Fruit fly (Drosophila melanogaster): Measurements from ENCODE around the gene Kots.

The Kots gene

DNA sequence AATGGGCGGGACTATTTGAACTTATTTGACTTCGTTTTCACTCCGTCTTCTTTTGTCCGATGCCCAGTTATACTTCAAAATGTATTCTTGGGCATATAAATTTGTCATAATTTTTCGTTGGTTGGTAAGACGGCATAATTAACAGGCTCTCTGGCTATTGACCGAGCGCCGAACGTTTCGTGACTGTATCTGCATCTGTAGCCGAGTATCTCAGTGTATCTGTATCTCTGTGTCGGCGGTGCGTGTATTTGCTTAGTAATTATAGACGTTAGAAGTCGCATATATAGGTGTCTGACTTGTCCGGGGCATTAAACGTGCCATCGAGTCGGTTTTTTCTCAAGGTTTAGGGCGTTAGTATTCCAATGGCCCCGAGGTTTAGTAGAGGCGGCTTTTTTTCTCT, 41.2 kb upstream of the Kots start:
- TF ChIP-seq CG3407 (GFP tag; optimal IDR thresholded peaks at IDR 0.05) (no peak), TFAM (GFP tag; optimal IDR thresholded peaks at IDR 0.05) (no peak), CG3847 (GFP tag; IDR thresholded peaks at IDR 0.05) (no peak), CG4617 (GFP tag; optimal IDR thresholded peaks at IDR 0.05; ENCODE audit: borderline replicate concordance) (no peak), CG15514 (GFP tag; optimal IDR thresholded peaks at IDR 0.05) (peak; percentile 15), eve (GFP tag; optimal IDR thresholded peaks at IDR 0.05) (no peak), bab2 (GFP tag; optimal IDR thresholded peaks at IDR 0.05) (no peak), Awh (GFP tag; IDR thresholded peaks at IDR 0.05) (peak; percentile 52; the same call in 1 of the 2 replicates), CG5245 (GFP tag; optimal IDR thresholded peaks at IDR 0.05) (no peak), Sry-δ (GFP tag; optimal IDR thresholded peaks at IDR 0.05) (no peak), hb (GFP tag; IDR thresholded peaks at IDR 0.05; ENCODE audit: partially characterized antibody) (no peak), ham (GFP tag; IDR thresholded peaks at IDR 0.05) (no peak), CG4707 (GFP tag; optimal IDR thresholded peaks at IDR 0.05) (no peak), Max (GFP tag; optimal IDR thresholded peaks at IDR 0.05) (no peak), CG30431 (GFP tag; optimal IDR thresholded peaks at IDR 0.05) (no peak), usp (GFP tag; optimal IDR thresholded peaks at IDR 0.05) (no peak), danr (GFP tag; IDR thresholded peaks at IDR 0.05) (no peak), scrt (GFP tag; optimal IDR thresholded peaks at IDR 0.05) (no peak), CG18619 (GFP tag; optimal IDR thresholded peaks at IDR 0.05) (no peak), zen (tag; optimal IDR thresholded peaks at IDR 0.05) (no peak), abd-A (tag; optimal IDR thresholded peaks at IDR 0.05) (no peak), mirr (GFP tag; optimal IDR thresholded peaks at IDR 0.05) (peak; percentile 15), CG16863 (GFP tag; optimal IDR thresholded peaks at IDR 0.05) (no peak), Hmr (GFP tag; optimal IDR thresholded peaks at IDR 0.05) (peak; percentile 34), CG6791 (GFP tag; IDR thresholded peaks at IDR 0.05; ENCODE audit: partially characterized antibody) (no peak), CG15601 (tag; optimal IDR thresholded peaks at IDR 0.05) (no peak), ap (GFP tag; IDR thresholded peaks at IDR 0.05) (no peak), Mes4 (GFP tag; optimal IDR thresholded peaks at IDR 0.05) (no peak), YL-1 (GFP tag; optimal IDR thresholded peaks at IDR 0.05) (no peak), CG4854 (GFP tag; optimal IDR thresholded peaks at IDR 0.05) (no peak), sob (GFP tag; IDR thresholded peaks at IDR 0.05) (no peak), Sox102F (GFP tag; optimal IDR thresholded peaks at IDR 0.05) (no peak), gfzf (GFP tag; optimal IDR thresholded peaks at IDR 0.05) (no peak), CG8290 (GFP tag; optimal IDR thresholded peaks at IDR 0.05) (no peak), CG8290 (tag; optimal IDR thresholded peaks at IDR 0.05) (peak in 1 of 2 experiments; percentile 27), CG8388 (GFP tag; optimal IDR thresholded peaks at IDR 0.05) (no peak), CG2199 (GFP tag; IDR thresholded peaks at IDR 0.05) (no peak), peb (GFP tag; IDR thresholded peaks at IDR 0.05) (no peak), zen2 (GFP tag; IDR thresholded peaks at IDR 0.05; ENCODE audit: partially characterized antibody) (no peak), cas (GFP tag; IDR thresholded peaks at IDR 0.05) (no peak), CG13287 (GFP tag; IDR thresholded peaks at IDR 0.05; ENCODE audit: partially characterized antibody) (0 out of 2 replicates have a peak, but pooled peaks have one; percentile 19), pnt (GFP tag; optimal IDR thresholded peaks at IDR 0.05) (no peak), ATbp (GFP tag; optimal IDR thresholded peaks at IDR 0.05) (no peak), sc (optimal IDR thresholded peaks at IDR 0.05) (no peak), sc (GFP tag; optimal IDR thresholded peaks at IDR 0.05) (no peak), lab (GFP tag; optimal IDR thresholded peaks at IDR 0.05) (peak; percentile 6), nau (GFP tag; optimal IDR thresholded peaks at IDR 0.05) (no peak), sim (GFP tag; IDR thresholded peaks at IDR 0.05) (no peak), kni (GFP tag; optimal IDR thresholded peaks at IDR 0.05) (peak; percentile 28), tap (tag; optimal IDR thresholded peaks at IDR 0.05) (no peak), CG11456 (GFP tag; IDR thresholded peaks at IDR 0.05) (no peak), H2.0 (GFP tag; IDR thresholded peaks at IDR 0.05) (no peak)
